Fruit fly (Drosophila melanogaster) whole organism, prepupa: ENCODE data around the gene ebi.
A peak's percentile ranks its signal among the peaks of the same experiment; 100 is the strongest.

Source experiments
- Blimp-1 ChIP-seq: fragments of 200-800 bp; sonication (Bioruptor generic); optimal IDR thresholded peaks from 3 replicates; lab custom pipeline; 2017; ENCODE audit warnings: missing biosample characterization, missing genetic modification characterization, mild to moderate bottlenecking, moderate library complexity, missing genetic modification reagents
- CG10669 ChIP-seq: fragments of 200-800 bp; sonication (Bioruptor generic); optimal IDR thresholded peaks from 3 replicates; lab custom pipeline; 2018; ENCODE audit warnings: missing biosample characterization, mild to moderate bottlenecking, missing genetic modification characterization, moderate library complexity
- CG11294 ChIP-seq: fragments of 200-800 bp; sonication (Bioruptor generic); IDR thresholded peaks from 2 replicates; pipeline ENCODE4 v1.3.6; 2022; ENCODE audit warnings: missing biosample characterization, missing genetic modification characterization
- CG11762 ChIP-seq: fragments of 200-800 bp; sonication (Bioruptor generic); optimal IDR thresholded peaks from 3 replicates; lab custom pipeline; 2016; ENCODE audit warnings: missing biosample characterization, missing genetic modification characterization; ENCODE audit not compliant: insufficient read depth
- CG16779 ChIP-seq: fragments of 200-800 bp; sonication (Bioruptor generic); optimal IDR thresholded peaks from 3 replicates; lab custom pipeline; 2017; ENCODE audit warnings: missing biosample characterization, mild to moderate bottlenecking, missing genetic modification characterization
- CG3032 ChIP-seq: fragments of 200-800 bp; optimal IDR thresholded peaks from 2 replicates; lab custom pipeline; 2019; ENCODE audit warnings: missing biosample characterization, mild to moderate bottlenecking, missing genetic modification characterization, moderate library complexity
- CG31627 ChIP-seq: fragments of 200-800 bp; sonication (Bioruptor generic); optimal IDR thresholded peaks from 3 replicates; lab custom pipeline; 2016; ENCODE audit warnings: missing biosample characterization, missing genetic modification characterization
- CG34406 ChIP-seq: fragments of 200-800 bp; sonication (Bioruptor generic); optimal IDR thresholded peaks from 3 replicates; lab custom pipeline; 2016; ENCODE audit warnings: missing biosample characterization, missing genetic modification characterization
- CG6163 ChIP-seq: fragments of 200-800 bp; sonication (Bioruptor generic); IDR thresholded peaks from 3 replicates; pipeline ENCODE4 v1.3.6; 2022; ENCODE audit warnings: missing biosample characterization, missing genetic modification characterization
- CG6792 ChIP-seq: fragments of 200-800 bp; sonication (Bioruptor generic); optimal IDR thresholded peaks from 3 replicates; lab custom pipeline; 2016; ENCODE audit warnings: missing biosample characterization, missing genetic modification characterization
- CG6808 ChIP-seq: fragments of 200-800 bp; sonication (Bioruptor generic); optimal IDR thresholded peaks from 3 replicates; lab custom pipeline; 2017; ENCODE audit warnings: missing biosample characterization, missing genetic modification characterization, mild to moderate bottlenecking, moderate library complexity, missing genetic modification reagents
- CG6854 ChIP-seq: fragments of 200-800 bp; sonication (Bioruptor generic); optimal IDR thresholded peaks from 2 replicates; lab custom pipeline; 2017; ENCODE audit warnings: missing biosample characterization, mild to moderate bottlenecking, missing genetic modification characterization
- CG7368 ChIP-seq: fragments of 200-800 bp; sonication (Bioruptor generic); optimal IDR thresholded peaks from 3 replicates; lab custom pipeline; 2016; ENCODE audit warnings: missing biosample characterization, missing genetic modification characterization
- CG8319 ChIP-seq: fragments of 200-800 bp; sonication (Bioruptor generic); optimal IDR thresholded peaks from 3 replicates; lab custom pipeline; 2016; ENCODE audit warnings: missing biosample characterization, missing genetic modification characterization
- CG8632 ChIP-seq: fragments of 200-800 bp; sonication (Bioruptor generic); optimal IDR thresholded peaks from 3 replicates; lab custom pipeline; 2016; ENCODE audit warnings: missing biosample characterization, missing genetic modification characterization
- CG9139 ChIP-seq: fragments of 200-800 bp; sonication (Bioruptor generic); optimal IDR thresholded peaks from 3 replicates; lab custom pipeline; 2017; ENCODE audit warnings: missing biosample characterization, mild to moderate bottlenecking, missing genetic modification characterization
- Eip75B ChIP-seq: fragments of 200-800 bp; sonication (Bioruptor generic); optimal IDR thresholded peaks from 3 replicates; lab custom pipeline; 2016; ENCODE audit warnings: missing biosample characterization, missing genetic modification characterization
- Eip78C ChIP-seq: fragments of 200-800 bp; sonication (Bioruptor generic); peaks from one replicate; lab custom pipeline; 2016; ENCODE audit warnings: missing biosample characterization, missing genetic modification characterization
- Eip93F ChIP-seq: fragments of 200-800 bp; sonication (Bioruptor generic); optimal IDR thresholded peaks from 2 replicates; lab custom pipeline; 2016; ENCODE audit warnings: missing biosample characterization, mild to moderate bottlenecking, missing genetic modification characterization
- Ets96B ChIP-seq: fragments of 200-800 bp; optimal IDR thresholded peaks from 2 replicates; lab custom pipeline; 2019; ENCODE audit warnings: missing biosample characterization, mild to moderate bottlenecking, missing genetic modification characterization, moderate library complexity
- Gug ChIP-seq: fragments of 200-800 bp; sonication (Bioruptor generic); IDR thresholded peaks from 2 replicates; pipeline ENCODE4 v1.3.6; 2022; ENCODE audit warnings: missing biosample characterization, missing genetic modification characterization
- Hr38 ChIP-seq: sonication (Bioruptor generic); optimal IDR thresholded peaks from 2 replicates; lab custom pipeline; 2016; ENCODE audit warnings: missing biosample characterization, missing genetic modification characterization
- Hr39 ChIP-seq: fragments of 200-800 bp; sonication (Bioruptor generic); optimal IDR thresholded peaks from 2 replicates; lab custom pipeline; 2016; ENCODE audit warnings: missing biosample characterization, missing genetic modification characterization
- Hr4 ChIP-seq: fragments of 200-800 bp; sonication (Bioruptor generic); optimal IDR thresholded peaks from 3 replicates; lab custom pipeline; 2016; ENCODE audit warnings: missing biosample characterization, missing genetic modification characterization
- Lpt ChIP-seq: fragments of 200-800 bp; sonication (Bioruptor generic); optimal IDR thresholded peaks from 3 replicates; lab custom pipeline; 2016; ENCODE audit warnings: missing biosample characterization, missing genetic modification characterization
- OdsH ChIP-seq: fragments of 200-800 bp; sonication (Bioruptor generic); optimal IDR thresholded peaks from 3 replicates; lab custom pipeline; 2016; ENCODE audit warnings: missing biosample characterization, missing genetic modification characterization
- Smox ChIP-seq: fragments of 200-800 bp; sonication (Bioruptor generic); optimal IDR thresholded peaks from 3 replicates; lab custom pipeline; 2016; ENCODE audit warnings: missing biosample characterization, missing genetic modification characterization
- Sox102F ChIP-seq: fragments of 200-800 bp; sonication (Bioruptor generic); optimal IDR thresholded peaks from 2 replicates; lab custom pipeline; 2016; ENCODE audit warnings: missing biosample characterization, mild to moderate bottlenecking, missing genetic modification characterization
- Sox14 ChIP-seq: fragments of 200-800 bp; sonication (Bioruptor generic); optimal IDR thresholded peaks from 3 replicates; lab custom pipeline; 2016; ENCODE audit warnings: missing biosample characterization, missing genetic modification characterization
- Sox15 ChIP-seq: fragments of 200-800 bp; sonication (Bioruptor generic); optimal IDR thresholded peaks from 3 replicates; lab custom pipeline; 2016; ENCODE audit warnings: missing biosample characterization, missing genetic modification characterization
- cyc ChIP-seq: fragments of 200-800 bp; sonication (Bioruptor generic); optimal IDR thresholded peaks from 3 replicates; lab custom pipeline; 2016; ENCODE audit warnings: missing biosample characterization, missing genetic modification characterization
- dac ChIP-seq: fragments of 200-800 bp; sonication (Bioruptor generic); optimal IDR thresholded peaks from 2 replicates; lab custom pipeline; 2017; ENCODE audit warnings: missing biosample characterization, mild to moderate bottlenecking, missing genetic modification characterization
- eg ChIP-seq: fragments of 200-800 bp; sonication (Bioruptor generic); IDR thresholded peaks from 3 replicates; pipeline ENCODE4 v1.3.6; 2022; ENCODE audit warnings: missing biosample characterization, missing genetic modification characterization
- fd85E ChIP-seq: fragments of 200-800 bp; sonication (Bioruptor generic); optimal IDR thresholded peaks from 3 replicates; lab custom pipeline; 2016; ENCODE audit warnings: missing biosample characterization, missing genetic modification characterization
- fkh ChIP-seq: fragments of 200-800 bp; sonication (Bioruptor generic); optimal IDR thresholded peaks from 3 replicates; lab custom pipeline; 2017; ENCODE audit warnings: missing biosample characterization, mild to moderate bottlenecking, missing genetic modification characterization, moderate library complexity
- lz ChIP-seq: fragments of 200-800 bp; sonication (Bioruptor generic); optimal IDR thresholded peaks from 3 replicates; lab custom pipeline; 2016; ENCODE audit warnings: missing biosample characterization, missing genetic modification characterization
- net ChIP-seq: fragments of 200-800 bp; sonication (Bioruptor generic); optimal IDR thresholded peaks from 3 replicates; lab custom pipeline; 2016; ENCODE audit warnings: missing biosample characterization, missing genetic modification characterization
- pdm3 ChIP-seq: fragments of 200-800 bp; sonication (Bioruptor generic); optimal IDR thresholded peaks from 3 replicates; lab custom pipeline; 2016; ENCODE audit warnings: missing biosample characterization, missing genetic modification characterization
- salr ChIP-seq, 2 experiments: fragments of 200-800 bp; sonication (Bioruptor generic); optimal IDR thresholded peaks; 3 replicates each; lab custom pipeline; 2016 to 2018; ENCODE audit warnings: missing biosample characterization in 2 of 2, missing genetic modification characterization in 2 of 2, mild to moderate bottlenecking in 1 of 2
- spab ChIP-seq: fragments of 200-800 bp; sonication (Bioruptor generic); optimal IDR thresholded peaks from 2 replicates; lab custom pipeline; 2017; ENCODE audit warnings: missing biosample characterization, mild to moderate bottlenecking, missing genetic modification characterization, missing genetic modification reagents
- ss ChIP-seq, 2 experiments: fragments of 200-800 bp; sonication (Bioruptor generic); optimal IDR thresholded peaks; 2 replicates in 1 of 2; 3 replicates in 1 of 2; lab custom pipeline; 2017 to 2018; ENCODE audit warnings: mild to moderate bottlenecking in 2 of 2, missing biosample characterization in 2 of 2, missing genetic modification characterization in 2 of 2, moderate library complexity in 1 of 2
- topi ChIP-seq: fragments of 200-800 bp; sonication (Bioruptor generic); optimal IDR thresholded peaks from 3 replicates; lab custom pipeline; 2016; ENCODE audit warnings: missing biosample characterization, missing genetic modification characterization
- vri ChIP-seq: fragments of 200-800 bp; sonication (Bioruptor generic); optimal IDR thresholded peaks from 3 replicates; lab custom pipeline; 2016; ENCODE audit warnings: missing biosample characterization, mild to moderate bottlenecking, missing genetic modification characterization

ebi gene

dm6 chr2L:440638-441454 lies 26.0 kb downstream of the ebi start (continued):
- TF ChIP-seq vri (GFP tag; lab: Kevin White, UChicago) = peak; percentile 84
- TF ChIP-seq CG3032 = peak; percentile 92
- TF ChIP-seq net (GFP tag; lab: Kevin White, UChicago) = peak; percentile 80
- TF ChIP-seq fd85E (GFP tag; lab: Kevin White, UChicago) = peak; percentile 20
- TF ChIP-seq CG6854 (GFP tag; lab: Kevin White, UChicago) = peak; percentile 89
- peak; percentile 71 for TF ChIP-seq pdm3 (GFP tag; lab: Kevin White, UChicago)
- peak; percentile 90 for TF ChIP-seq CG34406 (GFP tag; lab: Kevin White, UChicago)
- peak; percentile 81 for TF ChIP-seq cyc (GFP tag; lab: Kevin White, UChicago)
- peak; percentile 77 for TF ChIP-seq Blimp-1 (GFP tag; lab: Kevin White, UChicago)
- TF ChIP-seq Hr38 = no peak
- TF ChIP-seq Hr39 (GFP tag; lab: Kevin White, UChicago) = peak; percentile 63
- peak; percentile 89 for TF ChIP-seq Sox102F (GFP tag; lab: Kevin White, UChicago)
- peak; percentile 45 for TF ChIP-seq Lpt
- peak; percentile 86 for TF ChIP-seq Sox14 (GFP tag; lab: Kevin White, UChicago)
- TF ChIP-seq Eip75B = peak; percentile 80
- TF ChIP-seq Eip93F = peak; percentile 74
- TF ChIP-seq CG10669 (GFP tag; lab: Kevin White, UChicago) = peak; percentile 89
- peak; percentile 93 for TF ChIP-seq Ets96B (tag; lab: Kevin White, UChicago)
- peak; percentile 86 for TF ChIP-seq CG9139 (GFP tag; lab: Kevin White, UChicago)
- peak; percentile 91 for TF ChIP-seq CG6808 (GFP tag; lab: Kevin White, UChicago)
- TF ChIP-seq ss (GFP tag; optimal IDR thresholded peaks at IDR 0.05; lab: Kevin White, UChicago) = peak; percentile 69 to 93
- peak; percentile 81 for TF ChIP-seq CG6163 (GFP tag; lab: Robert Waterston, UW)
- peak; percentile 78 for TF ChIP-seq CG31627 (GFP tag; lab: Kevin White, UChicago)
- peak; percentile 65 for TF ChIP-seq CG7368 (GFP tag; lab: Kevin White, UChicago)
- no peak for TF ChIP-seq CG11294 (GFP tag; lab: Robert Waterston, UW)
- peak; percentile 26 for TF ChIP-seq Hr4 (GFP tag; lab: Kevin White, UChicago)

- TF ChIP-seq CG11762 (GFP tag; lab: Kevin White, UChicago) (no peak), ss (GFP tag; optimal IDR thresholded peaks at IDR 0.05; lab: Kevin White, UChicago) (peak in 1 of 2 experiments; percentile 92), Smox (GFP tag; lab: Kevin White, UChicago) (no peak), OdsH (GFP tag; lab: Kevin White, UChicago) (no peak), spab (GFP tag; lab: Kevin White, UChicago) (no peak)
- TF ChIP-seq, all 60 proteins: peak for 1
These were observed 26.5 kb downstream of the ebi start for dm6 chr2L:441455-441730.

dm6 chr2L:441927-442691 lies 27.2 kb downstream of the ebi start:
- TF ChIP-seq fkh (GFP tag; lab: Kevin White, UChicago) (no peak), Hr4 (GFP tag; lab: Kevin White, UChicago) (peak; percentile 97), vri (GFP tag; lab: Kevin White, UChicago) (peak; percentile 95), CG8632 (GFP tag; lab: Kevin White, UChicago) (peak; percentile 96), CG7368 (GFP tag; lab: Kevin White, UChicago) (peak; percentile 98), Eip75B (peak; percentile 97), CG16779 (tag; lab: Kevin White, UChicago) (peak; percentile 87), salr (GFP tag; optimal IDR thresholded peaks at IDR 0.05; lab: Kevin White, UChicago) (peak; percentile 88 to 95), CG34406 (GFP tag; lab: Kevin White, UChicago) (peak; percentile 96), Ets96B (tag; lab: Kevin White, UChicago) (peak; percentile 96), Blimp-1 (GFP tag; lab: Kevin White, UChicago) (peak; percentile 84), Gug (peak; percentile 87), CG6792 (peak; percentile 98), Eip78C (GFP tag; lab: Kevin White, UChicago) (peak; percentile 99), Eip93F (peak; percentile 91), eg (GFP tag; lab: Robert Waterston, UW) (peak; percentile 95), topi (peak; percentile 98), ss (GFP tag; optimal IDR thresholded peaks at IDR 0.05; lab: Kevin White, UChicago) (peak; percentile 70 to 95), Sox14 (GFP tag; lab: Kevin White, UChicago) (peak; percentile 97), lz (GFP tag; lab: Kevin White, UChicago) (peak; percentile 97), CG11762 (GFP tag; lab: Kevin White, UChicago) (peak; percentile 93), Sox15 (GFP tag; lab: Kevin White, UChicago) (peak; percentile 95), CG8319 (GFP tag; lab: Kevin White, UChicago) (peak; percentile 95), dac (peak; percentile 88), Hr39 (GFP tag; lab: Kevin White, UChicago) (peak; percentile 97)
